Fruit fly (Drosophila melanogaster) whole organism, wandering third instar larva: ENCODE results near the gene CG43117.

ENCODE experiments used
- Dif ChIP-seq: fragments of 200-275, 200-300 bp; sonication (Bioruptor generic); optimal IDR thresholded peaks from 2 replicates; lab custom pipeline; 2018; ENCODE audit warnings: missing biosample characterization, missing genetic modification characterization; ENCODE audit not compliant: partially characterized antibody
- jim ChIP-seq: fragments of 175-275, 200-325 bp; sonication (Bioruptor generic); optimal IDR thresholded peaks from 2 replicates; lab custom pipeline; 2016; ENCODE audit warnings: missing biosample characterization, mild to moderate bottlenecking, missing genetic modification characterization

DNA sequence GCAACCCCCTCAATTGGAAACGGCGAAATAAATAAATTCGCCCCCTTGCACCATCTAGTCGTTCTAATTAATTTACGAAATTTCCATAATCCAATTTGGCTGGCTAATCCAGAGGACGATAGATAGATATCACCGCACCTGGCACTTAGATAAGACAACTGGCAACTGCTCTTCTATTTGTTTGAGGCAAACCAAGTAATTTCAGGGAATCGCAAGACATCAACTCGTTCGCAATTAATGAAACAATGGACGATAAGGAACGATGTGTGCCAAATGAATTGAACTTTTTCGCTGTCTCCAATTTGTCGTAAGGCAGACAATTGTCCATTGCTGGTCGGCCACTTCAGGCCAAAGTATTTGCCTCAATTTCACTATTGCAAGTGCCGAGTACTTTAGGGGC lies 10.5 kb downstream of the CG43117 start:
- no peak for TF ChIP-seq Dif
- TF ChIP-seq jim (GFP tag; lab: Kevin White, UChicago), result no peak
